Worm (Caenorhabditis elegans) whole organism, midembryonic: Measurements from ENCODE around the gene K12H4.3.

Experiments used
- T22C8.4 ChIP-seq: fragments of 200-800 bp; sonication (Bioruptor generic); IDR thresholded peaks from 2 replicates; pipeline ENCODE4 v1.3.6; 2022; ENCODE audit warnings: missing genetic modification characterization, missing compliant biosample characterization
- cog-1 ChIP-seq: sonication (generic microtip); optimal IDR thresholded peaks from 2 replicates; lab custom pipeline; 2016; ENCODE audit warnings: missing genetic modification characterization, missing compliant biosample characterization
- flt-1 ChIP-seq: fragments of 200-800 bp; sonication (Bioruptor generic); IDR thresholded peaks from 2 replicates; pipeline ENCODE4 v1.3.6; 2022; ENCODE audit warnings: missing genetic modification characterization, missing compliant biosample characterization
- klf-2 ChIP-seq: fragments of 200-800 bp; sonication (Bioruptor generic); conservative IDR thresholded peaks from 2 replicates; pipeline ENCODE4 v1.3.6; 2022; ENCODE audit warnings: missing genetic modification reagents, missing genetic modification characterization, missing compliant biosample characterization
- med-1 ChIP-seq: sonication (generic microtip); optimal IDR thresholded peaks from 2 replicates; lab custom pipeline; 2017; ENCODE audit warnings: missing genetic modification characterization, mild to moderate bottlenecking, missing compliant biosample characterization, antibody characterized with exemption, missing genetic modification reagents; ENCODE audit not compliant: insufficient read depth
- ref-1 ChIP-seq: fragments of 200-800 bp; sonication (Bioruptor generic); conservative IDR thresholded peaks from 2 replicates; pipeline ENCODE4 v1.3.6; 2022; ENCODE audit warnings: missing genetic modification reagents, missing genetic modification characterization, missing compliant biosample characterization
- tab-1 ChIP-seq: fragments of 200-800 bp; sonication (Bioruptor generic); IDR thresholded peaks from 2 replicates; pipeline ENCODE4 v1.3.6; 2022; ENCODE audit warnings: missing genetic modification characterization, missing compliant biosample characterization
- ztf-23 ChIP-seq: fragments of 200-800 bp; sonication (Bioruptor generic); IDR thresholded peaks from 2 replicates; pipeline ENCODE4 v1.3.6; 2022; ENCODE audit warnings: missing genetic modification reagents, missing genetic modification characterization, missing compliant biosample characterization
- ztf-29 ChIP-seq: fragments of 200-800 bp; sonication (Bioruptor generic); IDR thresholded peaks from 2 replicates; pipeline ENCODE4 v1.3.6; 2022; ENCODE audit warnings: missing genetic modification reagents, missing genetic modification characterization, missing compliant biosample characterization

The K12H4.3 gene

ce11 chrIII:8017053-8017452, 28.8 kb upstream of the K12H4.3 start:
- TF ChIP-seq T22C8.4 (GFP tag; lab: Robert Waterston, UW) (no peak), cog-1 (tag; lab: Kevin White, UChicago) (no peak), ztf-29 (GFP tag; lab: Robert Waterston, UW) (no peak), tab-1 (GFP tag; lab: Robert Waterston, UW) (no peak), flt-1 (no peak), klf-2 (GFP tag; lab: Robert Waterston, UW) (no peak), ref-1 (GFP tag; lab: Robert Waterston, UW) (no peak), med-1 (no peak), ztf-23 (GFP tag; lab: Robert Waterston, UW) (no peak)

- TF ChIP-seq tab-1 (GFP tag; lab: Robert Waterston, UW) (no peak), cog-1 (tag; lab: Kevin White, UChicago) (peak; percentile 84), T22C8.4 (GFP tag; lab: Robert Waterston, UW) (peak; percentile 90), flt-1 (peak; percentile 48; the same call in 1 of the 2 replicates), ztf-23 (GFP tag; lab: Robert Waterston, UW) (peak; percentile 53; the same call in 1 of the 2 replicates), med-1 (no peak)
Observed at ce11 chrIII:8020823-8021332, 25.0 kb upstream of the K12H4.3 start, which contains the start of gene lin-36. Gene lin-36, minus strand, starts transcription at chrIII:8020873.

- no peak for TF ChIP-seq ref-1 (GFP tag; lab: Robert Waterston, UW)
- TF ChIP-seq ztf-23 (GFP tag; lab: Robert Waterston, UW), result no peak
- TF ChIP-seq cog-1 (tag; lab: Kevin White, UChicago), result no peak
- TF ChIP-seq med-1, result no peak
- no peak for TF ChIP-seq T22C8.4 (GFP tag; lab: Robert Waterston, UW)
- no peak for TF ChIP-seq flt-1
- TF ChIP-seq tab-1 (GFP tag; lab: Robert Waterston, UW), result no peak
- no peak for TF ChIP-seq klf-2 (GFP tag; lab: Robert Waterston, UW)
- TF ChIP-seq ztf-29 (GFP tag; lab: Robert Waterston, UW), result no peak
Observed at ce11 chrIII:8022077-8022476, 23.8 kb upstream of the K12H4.3 start, which contains the start of gene F44B9.2. Gene F44B9.2, plus strand, starts transcription at chrIII:8022463.

- no peak for TF ChIP-seq ztf-29 (GFP tag; lab: Robert Waterston, UW)
- TF ChIP-seq T22C8.4 (GFP tag; lab: Robert Waterston, UW), result no peak
Observed at ce11 chrIII:8027942-8028341, 17.9 kb upstream of the K12H4.3 start, which contains the start of gene mdt-30. Gene mdt-30, minus strand, starts transcription at chrIII:8028042.

ce11 chrIII:8029487-8029886, 16.3 kb upstream of the K12H4.3 start, which contains the start of gene F44B9.8:
Gene F44B9.8, minus strand, starts transcription at chrIII:8029649.
- TF ChIP-seq flt-1 (no peak), ztf-29 (GFP tag; lab: Robert Waterston, UW) (no peak), tab-1 (GFP tag; lab: Robert Waterston, UW) (no peak), T22C8.4 (GFP tag; lab: Robert Waterston, UW) (no peak), ref-1 (GFP tag; lab: Robert Waterston, UW) (no peak)

ce11 chrIII:8030963-8031362, 14.9 kb upstream of the K12H4.3 start, which contains the start of gene F44B9.9:
Gene F44B9.9, minus strand, starts transcription at chrIII:8031063.
- TF ChIP-seq T22C8.4 (GFP tag; lab: Robert Waterston, UW) (no peak), flt-1 (no peak), med-1 (no peak), ref-1 (GFP tag; lab: Robert Waterston, UW) (no peak), klf-2 (GFP tag; lab: Robert Waterston, UW) (no peak), cog-1 (tag; lab: Kevin White, UChicago) (no peak), tab-1 (GFP tag; lab: Robert Waterston, UW) (no peak), ztf-29 (GFP tag; lab: Robert Waterston, UW) (no peak), ztf-23 (GFP tag; lab: Robert Waterston, UW) (no peak)

ce11 chrIII:8033534-8033933, 12.3 kb upstream of the K12H4.3 start, which contains the start of gene F44B9.10:
Gene F44B9.10, minus strand, starts transcription at chrIII:8033634.
- no peak for TF ChIP-seq flt-1
- no peak for TF ChIP-seq T22C8.4 (GFP tag; lab: Robert Waterston, UW)
- no peak for TF ChIP-seq ztf-29 (GFP tag; lab: Robert Waterston, UW)
- TF ChIP-seq ref-1 (GFP tag; lab: Robert Waterston, UW), result no peak
- TF ChIP-seq med-1, result no peak
- TF ChIP-seq klf-2 (GFP tag; lab: Robert Waterston, UW), result no peak
- TF ChIP-seq cog-1 (tag; lab: Kevin White, UChicago), result no peak
- no peak for TF ChIP-seq ztf-23 (GFP tag; lab: Robert Waterston, UW)
- TF ChIP-seq tab-1 (GFP tag; lab: Robert Waterston, UW), result no peak

- no peak for TF ChIP-seq ref-1 (GFP tag; lab: Robert Waterston, UW)
Observed at ce11 chrIII:8036050-8036449, 9.8 kb upstream of the K12H4.3 start.

ce11 chrIII:8036497-8036896, 9.3 kb upstream of the K12H4.3 start:
- TF ChIP-seq ztf-29 (GFP tag; lab: Robert Waterston, UW), result no peak
- no peak for TF ChIP-seq klf-2 (GFP tag; lab: Robert Waterston, UW)
- no peak for TF ChIP-seq T22C8.4 (GFP tag; lab: Robert Waterston, UW)
- TF ChIP-seq med-1, result no peak
- no peak for TF ChIP-seq ztf-23 (GFP tag; lab: Robert Waterston, UW)
- TF ChIP-seq cog-1 (tag; lab: Kevin White, UChicago), result no peak
- no peak for TF ChIP-seq tab-1 (GFP tag; lab: Robert Waterston, UW)
- no peak for TF ChIP-seq ref-1 (GFP tag; lab: Robert Waterston, UW)
- no peak for TF ChIP-seq flt-1

ce11 chrIII:8037941-8038340, 7.9 kb upstream of the K12H4.3 start, which contains the start of gene dpf-6:
Gene dpf-6, plus strand, starts transcription at chrIII:8038241.
- TF ChIP-seq ref-1 (GFP tag; lab: Robert Waterston, UW) (no peak), T22C8.4 (GFP tag; lab: Robert Waterston, UW) (no peak)
